Worm (Caenorhabditis elegans) whole organism, young adult: ENCODE measurements around the gene gmeb-3.

ENCODE experiments used
- B0336.3 ChIP-seq: fragments of 200-800 bp; sonication (Bioruptor generic); IDR thresholded peaks from 2 replicates; pipeline ENCODE4 v1.3.6; 2022; ENCODE audit warnings: missing genetic modification characterization, missing compliant biosample characterization
- F52B5.7 ChIP-seq: sonication (generic microtip); optimal IDR thresholded peaks from 2 replicates; lab custom pipeline; 2016; ENCODE audit warnings: mild to moderate bottlenecking, missing genetic modification characterization, missing compliant biosample characterization
- K11D2.4 ChIP-seq: fragments of 200-800 bp; sonication (Bioruptor generic); IDR thresholded peaks from 2 replicates; pipeline ENCODE4 v1.3.6; 2022; ENCODE audit warnings: missing genetic modification reagents, missing genetic modification characterization, missing compliant biosample characterization
- Y53G8AR.9 ChIP-seq: fragments of 200-800 bp; sonication (Bioruptor generic); conservative IDR thresholded peaks from 2 replicates; pipeline ENCODE4 v1.3.6; 2022; ENCODE audit warnings: missing genetic modification reagents, missing genetic modification characterization, missing compliant biosample characterization
- ZK185.1 ChIP-seq: sonication (generic microtip); optimal IDR thresholded peaks from 2 replicates; lab custom pipeline; 2016; ENCODE audit warnings: mild to moderate bottlenecking, missing genetic modification characterization, missing compliant biosample characterization; ENCODE audit not compliant: poor library complexity, severe bottlenecking
- akir-1 ChIP-seq: fragments of 200-800 bp; sonication (Bioruptor generic); optimal IDR thresholded peaks from 2 replicates; lab custom pipeline; 2018; ENCODE audit warnings: mild to moderate bottlenecking, missing genetic modification characterization, moderate library complexity, missing compliant biosample characterization
- atf-7 ChIP-seq: sonication (generic microtip); optimal IDR thresholded peaks from 2 replicates; lab custom pipeline; 2017; ENCODE audit warnings: mild to moderate bottlenecking, missing genetic modification characterization, missing compliant biosample characterization
- attf-5 ChIP-seq: fragments of 200-800 bp; sonication (Bioruptor generic); optimal IDR thresholded peaks from 2 replicates; lab custom pipeline; 2018; ENCODE audit warnings: mild to moderate bottlenecking, missing genetic modification characterization, missing compliant biosample characterization
- cebp-1 ChIP-seq, 2 experiments: fragments of 200-800 bp in 1 of 2; sonication (Bioruptor generic) in 1 of 2; sonication (generic microtip) in 1 of 2; IDR thresholded peaks in 1 of 2; optimal IDR thresholded peaks in 1 of 2; 2 replicates each; pipeline versions ENCODE4 v1.3.6 to Lab custom; 2017 to 2022; ENCODE audit warnings: missing compliant biosample characterization in 2 of 2, missing genetic modification characterization in 2 of 2, mild to moderate bottlenecking in 1 of 2, missing genetic modification reagents in 1 of 2, moderate library complexity in 1 of 2
- cebp-2 ChIP-seq: fragments of 200-800 bp; sonication (Bioruptor generic); IDR thresholded peaks from 2 replicates; pipeline ENCODE4 v1.3.6; 2022; ENCODE audit warnings: missing genetic modification characterization, missing compliant biosample characterization
- ceh-27 ChIP-seq: fragments of 200-800 bp; sonication (Bioruptor generic); optimal IDR thresholded peaks from 2 replicates; lab custom pipeline; 2018; ENCODE audit warnings: mild to moderate bottlenecking, missing genetic modification characterization, moderate library complexity, missing compliant biosample characterization
- ceh-40 ChIP-seq: fragments of 200-800 bp; sonication (Bioruptor generic); IDR thresholded peaks from 2 replicates; pipeline ENCODE4 v1.3.6; 2022; ENCODE audit warnings: missing genetic modification characterization, missing compliant biosample characterization
- chd-7 ChIP-seq: sonication (generic microtip); optimal IDR thresholded peaks from 2 replicates; lab custom pipeline; 2016; ENCODE audit warnings: mild to moderate bottlenecking, missing genetic modification characterization, moderate library complexity, missing compliant biosample characterization
- dox-1 ChIP-seq: fragments of 200-800 bp; sonication (Bioruptor generic); IDR thresholded peaks from 2 replicates; pipeline ENCODE4 v1.3.6; 2022; ENCODE audit warnings: missing genetic modification reagents, missing genetic modification characterization, missing compliant biosample characterization
- efl-1 ChIP-seq: fragments of 150-350 bp; optimal IDR thresholded peaks from 2 replicates; lab custom pipeline; 2014; ENCODE audit warnings: missing biosample characterization, missing genetic modification reagents, missing genetic modification characterization
- ekl-4 ChIP-seq: fragments of 200-800 bp; sonication (Bioruptor generic); IDR thresholded peaks from 2 replicates; pipeline ENCODE4 v1.3.6; 2022; ENCODE audit warnings: missing genetic modification reagents, missing genetic modification characterization, missing compliant biosample characterization
- him-1 ChIP-seq: sonication (generic microtip); optimal IDR thresholded peaks from 2 replicates; lab custom pipeline; 2016; ENCODE audit warnings: missing genotype, missing genetic modification reagents, missing genetic modification characterization, missing compliant biosample characterization
- hmg-1.2 ChIP-seq: fragments of 200-800 bp; sonication (Bioruptor generic); IDR thresholded peaks from 2 replicates; pipeline ENCODE4 v1.3.6; 2022; ENCODE audit warnings: missing genetic modification reagents, missing genetic modification characterization, missing compliant biosample characterization
- hsf-1 ChIP-seq: fragments of 200-800 bp; sonication (Bioruptor generic); IDR thresholded peaks from 2 replicates; pipeline ENCODE4 v1.3.6; 2022; ENCODE audit warnings: missing genetic modification reagents, missing genetic modification characterization, missing compliant biosample characterization
- lin-35 ChIP-seq, 3 experiments: fragments of 150-350 bp in 2 of 3; sonication (generic microtip) in 1 of 3; optimal IDR thresholded peaks; 2 replicates each; lab custom pipeline; 2014 to 2018; ENCODE audit warnings: missing biosample characterization in 3 of 3, missing genetic modification characterization in 3 of 3, missing genetic modification reagents in 3 of 3
- lin-40 ChIP-seq: sonication (generic microtip); optimal IDR thresholded peaks from 2 replicates; lab custom pipeline; 2016; ENCODE audit warnings: missing genetic modification characterization, mild to moderate bottlenecking, missing compliant biosample characterization, missing genotype, missing genetic modification reagents
- lin-54 ChIP-seq: fragments of 200-800 bp; sonication (Bioruptor generic); optimal IDR thresholded peaks from 2 replicates; lab custom pipeline; 2018; ENCODE audit warnings: mild to moderate bottlenecking, missing genetic modification characterization, missing compliant biosample characterization
- lsl-1 ChIP-seq: fragments of 200-800 bp; sonication (Bioruptor generic); optimal IDR thresholded peaks from 2 replicates; lab custom pipeline; 2018; ENCODE audit warnings: mild to moderate bottlenecking, missing genetic modification characterization, moderate library complexity, missing compliant biosample characterization
- lsy-27 ChIP-seq: sonication (generic microtip); optimal IDR thresholded peaks from 2 replicates; lab custom pipeline; 2017; ENCODE audit warnings: missing genetic modification characterization, mild to moderate bottlenecking, missing compliant biosample characterization, antibody characterized with exemption, missing genotype, borderline replicate concordance; ENCODE audit not compliant: insufficient read depth
- madf-10 ChIP-seq: sonication (generic microtip); optimal IDR thresholded peaks from 2 replicates; lab custom pipeline; 2016; ENCODE audit warnings: mild to moderate bottlenecking, missing genetic modification characterization, missing compliant biosample characterization
- madf-3 ChIP-seq: fragments of 200-800 bp; sonication (Bioruptor generic); IDR thresholded peaks from 2 replicates; pipeline ENCODE4 v1.3.6; 2022; ENCODE audit warnings: missing genetic modification reagents, missing genetic modification characterization, missing compliant biosample characterization
- madf-6 ChIP-seq: fragments of 200-800 bp; sonication (Bioruptor generic); IDR thresholded peaks from 2 replicates; pipeline ENCODE4 v1.3.6; 2022; ENCODE audit warnings: missing genetic modification reagents, missing genetic modification characterization, missing compliant biosample characterization
- mcd-1 ChIP-seq: fragments of 200-800 bp; sonication (Bioruptor generic); IDR thresholded peaks from 2 replicates; pipeline ENCODE4 v1.3.6; 2022; ENCODE audit warnings: missing genetic modification reagents, missing genetic modification characterization, missing compliant biosample characterization
- mxl-1 ChIP-seq: sonication (generic microtip); optimal IDR thresholded peaks from 2 replicates; lab custom pipeline; 2016; ENCODE audit warnings: missing genetic modification characterization, missing compliant biosample characterization
- nfya-1 ChIP-seq: sonication (generic microtip); optimal IDR thresholded peaks from 2 replicates; lab custom pipeline; 2017; ENCODE audit warnings: antibody characterized with exemption, missing compliant biosample characterization, missing genetic modification characterization, borderline replicate concordance; ENCODE audit not compliant: insufficient read depth
- nfyb-1 ChIP-seq: fragments of 200-800 bp; sonication (Bioruptor generic); IDR thresholded peaks from 2 replicates; pipeline ENCODE4 v1.3.6; 2022; ENCODE audit warnings: missing genetic modification reagents, missing genetic modification characterization, missing compliant biosample characterization
- nhr-80 ChIP-seq: sonication (generic microtip); optimal IDR thresholded peaks from 2 replicates; lab custom pipeline; 2016; ENCODE audit warnings: missing genetic modification characterization, missing compliant biosample characterization
- repo-1 ChIP-seq: sonication (generic microtip); optimal IDR thresholded peaks from 2 replicates; lab custom pipeline; 2017; ENCODE audit warnings: mild to moderate bottlenecking, missing genetic modification characterization, missing compliant biosample characterization
- snpc-4 ChIP-seq, 5 experiments: fragments of 150-350 bp in 1 of 5; sonication (generic microtip) in 4 of 5; optimal IDR thresholded peaks; 2 replicates each; lab custom pipeline; 2014 to 2018; ENCODE audit warnings: missing genetic modification characterization in 5 of 5, missing biosample characterization in 3 of 5, antibody characterized with exemption in 2 of 5, mild to moderate bottlenecking in 2 of 5, missing compliant biosample characterization in 2 of 5, missing genotype in 2 of 5, moderate library complexity in 2 of 5, missing genetic modification reagents in 1 of 5
- somi-1 ChIP-seq: fragments of 200-800 bp; sonication (Bioruptor generic); optimal IDR thresholded peaks from 2 replicates; lab custom pipeline; 2018; ENCODE audit warnings: mild to moderate bottlenecking, missing genetic modification characterization, missing compliant biosample characterization
- tbp1 ChIP-seq: fragments of 200-800 bp; sonication (Bioruptor generic); optimal IDR thresholded peaks from 2 replicates; lab custom pipeline; 2018; ENCODE audit warnings: mild to moderate bottlenecking, missing genetic modification characterization, missing compliant biosample characterization
- unc-62 ChIP-seq: fragments of 150-350 bp; optimal IDR thresholded peaks from 2 replicates; lab custom pipeline; 2014; ENCODE audit warnings: missing biosample characterization, missing genetic modification reagents, missing genetic modification characterization
- zfh-2 ChIP-seq: fragments of 200-800 bp; sonication (Bioruptor generic); conservative IDR thresholded peaks from 2 replicates; pipeline ENCODE4 v1.3.6; 2022; ENCODE audit warnings: missing genetic modification reagents, missing genetic modification characterization, missing compliant biosample characterization
- zim-3 ChIP-seq: sonication (generic microtip); optimal IDR thresholded peaks from 2 replicates; lab custom pipeline; 2017; ENCODE audit warnings: mild to moderate bottlenecking, missing genetic modification characterization, moderate library complexity, missing compliant biosample characterization
- ztf-22 ChIP-seq: fragments of 200-800 bp; sonication (Bioruptor generic); optimal IDR thresholded peaks from 2 replicates; lab custom pipeline; 2018; ENCODE audit warnings: mild to moderate bottlenecking, missing genetic modification characterization, moderate library complexity, missing compliant biosample characterization
- ztf-25 ChIP-seq: fragments of 200-800 bp; sonication (Bioruptor generic); IDR thresholded peaks from 2 replicates; pipeline ENCODE4 v1.3.6; 2022; ENCODE audit warnings: missing genetic modification reagents, missing genetic modification characterization, missing compliant biosample characterization

The gmeb-3 gene

DNA sequence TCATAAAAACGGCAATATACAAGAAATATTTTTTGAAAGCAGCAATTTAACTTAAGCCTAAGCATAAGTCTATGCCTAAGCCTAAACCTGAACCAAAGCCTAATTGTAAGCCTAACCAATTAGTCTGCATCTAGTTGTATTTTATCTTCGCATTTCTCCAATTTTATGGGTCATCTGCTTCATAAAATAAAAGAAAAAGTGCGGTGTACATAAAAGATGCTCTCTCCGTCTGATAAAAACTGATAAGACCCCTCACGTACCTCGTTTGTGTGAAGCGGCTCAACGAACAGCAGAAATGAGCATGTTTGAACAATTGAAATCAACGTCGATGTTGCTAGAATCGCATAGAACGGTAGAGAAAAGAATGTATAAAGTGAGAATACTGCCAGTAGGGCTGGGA lies 16.8 kb downstream of the gmeb-3 start:
- TF ChIP-seq mxl-1 (tag; lab: Kevin White, UChicago): no peak
- TF ChIP-seq nhr-80: peak; percentile 44

DNA sequence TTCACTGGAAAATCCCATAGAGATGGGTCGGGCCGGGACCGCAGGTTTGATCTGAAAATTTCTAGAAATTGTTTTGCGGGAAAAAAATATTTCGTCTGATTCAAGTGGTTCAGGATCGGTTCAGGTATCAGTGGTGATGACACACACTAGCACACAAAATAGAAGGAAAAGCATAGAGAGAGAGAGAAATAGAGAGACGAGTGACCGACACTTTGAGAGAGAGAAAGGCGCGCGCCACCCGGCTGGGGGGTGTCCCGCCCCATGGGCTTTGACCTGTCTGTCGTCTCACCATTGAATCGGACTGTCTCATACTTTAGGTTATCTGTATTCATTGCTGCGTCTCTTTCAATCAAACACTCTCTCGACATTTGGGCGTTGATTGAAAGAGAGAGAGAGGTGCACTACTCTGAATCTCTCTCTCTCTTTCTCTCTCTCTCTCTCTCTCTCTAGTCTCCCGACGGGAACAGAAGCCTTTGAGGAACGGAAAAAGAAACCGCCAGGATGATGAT lies 18.2 kb downstream of the gmeb-3 start, which contains the start of gene acy-3:
acy-3 (minus strand) TSS at position 51 of the 509 bp plus-strand sequence.
- TF ChIP-seq repo-1 (tag; lab: Kevin White, UChicago) (no peak), Y53G8AR.9 (GFP tag; lab: Robert Waterston, UW) (0 out of 2 replicates have a peak, but pooled peaks have one; percentile 62), tbp1 (peak; percentile 5), mcd-1 (peak; percentile 56), B0336.3 (GFP tag; lab: Robert Waterston, UW) (peak; percentile 61; the same call in 1 of the 2 replicates), dox-1 (GFP tag; lab: Robert Waterston, UW) (peak; percentile 45; the same call in 1 of the 2 replicates), somi-1 (GFP tag; lab: Kevin White, UChicago) (peak; percentile 11), snpc-4 (GFP tag; optimal IDR thresholded peaks at IDR 0.05; lab: Kevin White, UChicago) (no peak), snpc-4 (tag; optimal IDR thresholded peaks at IDR 0.05; lab: Kevin White, UChicago) (peak in 1 of 4 experiments; percentile 28), lin-54 (GFP tag; lab: Kevin White, UChicago) (no peak), hmg-1.2 (GFP tag; lab: Robert Waterston, UW) (peak; percentile 73), lin-40 (tag; lab: Kevin White, UChicago) (peak; percentile 24), nfya-1 (tag; lab: Kevin White, UChicago) (no peak), zfh-2 (peak; percentile 74), chd-7 (tag; lab: Kevin White, UChicago) (no peak), attf-5 (GFP tag; lab: Kevin White, UChicago) (peak; percentile 45), F52B5.7 (tag; lab: Kevin White, UChicago) (peak; percentile 1), cebp-1 (GFP tag; IDR thresholded peaks at IDR 0.05; lab: Robert Waterston, UW) (no peak), cebp-1 (tag; optimal IDR thresholded peaks at IDR 0.05; lab: Kevin White, UChicago) (peak; percentile 41), ztf-22 (GFP tag; lab: Kevin White, UChicago) (peak; percentile 42), nhr-80 (peak; percentile 75)

DNA sequence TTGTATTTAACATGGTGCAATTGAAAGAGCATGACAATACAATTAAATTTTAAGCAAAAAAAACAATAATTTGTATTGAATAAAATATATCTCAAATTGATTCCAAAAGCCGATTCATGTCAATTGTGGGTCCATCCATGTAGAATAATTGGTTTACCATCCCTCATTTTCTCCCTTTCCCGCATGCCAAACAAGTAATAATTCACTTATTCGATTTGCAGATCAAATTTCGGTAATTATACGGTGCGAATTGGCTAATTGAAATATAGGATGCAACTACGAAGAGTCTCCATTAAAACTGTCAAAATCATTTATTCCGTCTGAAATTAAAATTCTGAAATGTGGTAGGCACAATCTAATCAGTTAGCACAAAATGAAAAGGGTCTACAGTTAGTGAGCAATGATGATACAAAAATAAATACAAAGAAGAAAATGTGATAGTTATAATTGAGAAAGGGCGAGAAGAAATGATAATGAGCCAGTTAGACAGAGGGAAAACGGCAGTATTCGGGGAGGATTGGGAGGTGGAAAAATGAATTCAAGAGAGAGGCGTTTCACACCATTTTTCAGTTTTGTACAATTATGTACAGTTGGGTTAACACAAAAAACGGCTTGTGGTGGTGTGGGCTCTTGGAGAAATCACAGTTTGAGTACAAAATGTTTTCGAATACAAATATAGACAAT lies 21.5 kb downstream of the gmeb-3 start:
- TF ChIP-seq lsl-1 (no peak), attf-5 (GFP tag; lab: Kevin White, UChicago) (no peak), ZK185.1 (tag; lab: Kevin White, UChicago) (no peak), hsf-1 (GFP tag; lab: Robert Waterston, UW) (no peak), ceh-40 (GFP tag; lab: Robert Waterston, UW) (no peak), chd-7 (tag; lab: Kevin White, UChicago) (peak; percentile 40), efl-1 (no peak), repo-1 (tag; lab: Kevin White, UChicago) (no peak), ztf-25 (GFP tag; lab: Robert Waterston, UW) (no peak), nfyb-1 (GFP tag; lab: Robert Waterston, UW) (0 out of 2 replicates have a peak, but pooled peaks have one; percentile 46), atf-7 (tag; lab: Kevin White, UChicago) (peak; percentile 34), akir-1 (GFP tag; lab: Kevin White, UChicago) (no peak), ekl-4 (peak; percentile 47; the same call in 1 of the 2 replicates), Y53G8AR.9 (GFP tag; lab: Robert Waterston, UW) (peak; percentile 21; the same call in 1 of the 2 replicates), unc-62 (GFP tag; lab: Kevin White, UChicago) (no peak), madf-6 (GFP tag; lab: Robert Waterston, UW) (peak; percentile 8; the same call in 1 of the 2 replicates), K11D2.4 (GFP tag; lab: Robert Waterston, UW) (0 out of 2 replicates have a peak, but pooled peaks have one; percentile 32), madf-10 (tag; lab: Kevin White, UChicago) (no peak), madf-3 (GFP tag; lab: Robert Waterston, UW) (no peak), him-1 (tag; lab: Kevin White, UChicago) (peak; percentile 56), cebp-2 (GFP tag; lab: Robert Waterston, UW) (0 out of 2 replicates have a peak, but pooled peaks have one; percentile 60), lin-35 (GFP tag; optimal IDR thresholded peaks at IDR 0.05; lab: Kevin White, UChicago) (peak in 1 of 3 experiments; percentile 29), lsy-27 (no peak), zim-3 (tag; lab: Kevin White, UChicago) (no peak), ceh-27 (no peak), cebp-1 (GFP tag; IDR thresholded peaks at IDR 0.05; lab: Robert Waterston, UW) (no peak), cebp-1 (tag; optimal IDR thresholded peaks at IDR 0.05; lab: Kevin White, UChicago) (peak; percentile 34)
